Worm (Caenorhabditis elegans) whole organism, early embryonic: ENCODE measurements around the gene spon-1.

ENCODE experiments used
- F13C5.2 ChIP-seq: sonication (generic microtip); optimal IDR thresholded peaks from 2 replicates; lab custom pipeline; 2017; ENCODE audit warnings: mild to moderate bottlenecking, missing genetic modification characterization, inconsistent platforms, missing compliant biosample characterization
- aly-1 ChIP-seq: sonication (generic microtip); optimal IDR thresholded peaks from 2 replicates; lab custom pipeline; 2016; ENCODE audit warnings: missing genetic modification characterization, missing compliant biosample characterization
- ama-1 ChIP-seq: fragments of 150-350 bp; optimal IDR thresholded peaks from 2 replicates; lab custom pipeline; 2014
- ceh-13 ChIP-seq: fragments of 200-800 bp; sonication (Bioruptor generic); optimal IDR thresholded peaks from 2 replicates; lab custom pipeline; 2018; ENCODE audit warnings: mild to moderate bottlenecking, missing genetic modification characterization, missing compliant biosample characterization
- ceh-36 ChIP-seq: sonication (generic microtip); optimal IDR thresholded peaks from 2 replicates; lab custom pipeline; 2016; ENCODE audit warnings: missing genetic modification characterization, inconsistent platforms, missing compliant biosample characterization
- ets-7 ChIP-seq: sonication (generic microtip); optimal IDR thresholded peaks from 2 replicates; lab custom pipeline; 2016; ENCODE audit warnings: missing genotype, missing genetic modification characterization, missing compliant biosample characterization
- flt-1 ChIP-seq: fragments of 200-800 bp; sonication (Bioruptor generic); IDR thresholded peaks from 2 replicates; pipeline ENCODE4 v1.3.6; 2022; ENCODE audit warnings: missing genetic modification characterization, missing compliant biosample characterization
- hmbx-1 ChIP-seq: sonication (generic microtip); optimal IDR thresholded peaks from 2 replicates; lab custom pipeline; 2016; ENCODE audit warnings: mild to moderate bottlenecking, missing genetic modification characterization, missing compliant biosample characterization
- hmg-4 ChIP-seq: fragments of 200-800 bp; sonication (Bioruptor generic); optimal IDR thresholded peaks from 2 replicates; lab custom pipeline; 2018; ENCODE audit warnings: mild to moderate bottlenecking, missing genetic modification characterization, missing compliant biosample characterization
- hnd-1 ChIP-seq: sonication (generic microtip); optimal IDR thresholded peaks from 2 replicates; lab custom pipeline; 2016; ENCODE audit warnings: missing genetic modification characterization, missing compliant biosample characterization
- scrt-1 ChIP-seq: fragments of 200-800 bp; sonication (Bioruptor generic); IDR thresholded peaks from 2 replicates; pipeline ENCODE4 v1.3.6; 2022; ENCODE audit warnings: missing genetic modification characterization, missing compliant biosample characterization
- tbx-37 ChIP-seq: fragments of 200-800 bp; sonication (Bioruptor generic); conservative IDR thresholded peaks from 2 replicates; pipeline ENCODE4 v1.3.6; 2022; ENCODE audit warnings: missing genetic modification reagents, missing genetic modification characterization, missing compliant biosample characterization

ce11 chrII:7075564-7076228, 40.7 kb upstream of the spon-1 start, which contains the start of gene T02G5.7:
- TF ChIP-seq tbx-37 (GFP tag; lab: Robert Waterston, UW), result no peak
- no peak for TF ChIP-seq flt-1 (GFP tag; lab: Robert Waterston, UW)
- no peak for TF ChIP-seq ama-1 (lab: Kevin White, UChicago)
- no peak for TF ChIP-seq F13C5.2 (tag; lab: Kevin White, UChicago)
- no peak for TF ChIP-seq hmg-4 (GFP tag; lab: Kevin White, UChicago)
- TF ChIP-seq ets-7 (tag; lab: Kevin White, UChicago), result no peak
- no peak for TF ChIP-seq aly-1
- TF ChIP-seq ceh-36 (tag; lab: Kevin White, UChicago), result no peak
- TF ChIP-seq ceh-13 (GFP tag; lab: Kevin White, UChicago), result no peak
- no peak for TF ChIP-seq scrt-1 (GFP tag; lab: Robert Waterston, UW)
- no peak for TF ChIP-seq hnd-1
- TF ChIP-seq hmbx-1 (tag; lab: Kevin White, UChicago), result no peak
